Fruit fly (Drosophila melanogaster) whole organism, embryonic: ENCODE data around the gene CG33947.
A peak's percentile ranks its signal among the peaks of the same experiment; 100 is the strongest.

Source experiments
- Abd-B ChIP-seq: fragments of 200-800 bp; sonication (Bioruptor generic); optimal IDR thresholded peaks from 2 replicates; lab custom pipeline; 2018; ENCODE audit warnings: missing biosample characterization, mild to moderate bottlenecking, missing genetic modification characterization, moderate library complexity
- Asciz ChIP-seq: fragments of 200-800 bp; sonication (Bioruptor generic); optimal IDR thresholded peaks from 2 replicates; lab custom pipeline; 2017; ENCODE audit warnings: missing biosample characterization, mild to moderate bottlenecking, missing genetic modification characterization, missing genetic modification reagents
- Atf6 ChIP-seq: fragments of 200-800 bp; sonication (Bioruptor generic); IDR thresholded peaks from 2 replicates; pipeline ENCODE4 v1.3.6; 2022; ENCODE audit warnings: missing biosample characterization, missing genetic modification characterization
- CG10147 ChIP-seq: fragments of 200-800 bp; sonication (Bioruptor generic); optimal IDR thresholded peaks from 2 replicates; lab custom pipeline; 2019; ENCODE audit warnings: missing biosample characterization, mild to moderate bottlenecking, missing genetic modification characterization, moderate library complexity
- CG10321 ChIP-seq: fragments of 200-800 bp; sonication (Bioruptor generic); IDR thresholded peaks from 2 replicates; pipeline ENCODE4 v1.3.6; 2022; ENCODE audit warnings: missing biosample characterization, missing genetic modification characterization
- CG13123 ChIP-seq: fragments of 200-800 bp; sonication (Bioruptor generic); optimal IDR thresholded peaks from 2 replicates; lab custom pipeline; 2016; ENCODE audit warnings: missing biosample characterization, missing genetic modification characterization
- CG15269 ChIP-seq: fragments of 200-800 bp; sonication (Bioruptor generic); optimal IDR thresholded peaks from 2 replicates; lab custom pipeline; 2018; ENCODE audit warnings: missing biosample characterization, mild to moderate bottlenecking, missing genetic modification characterization, moderate library complexity
- CG15696 ChIP-seq: fragments of 200-800 bp; sonication (Bioruptor generic); optimal IDR thresholded peaks from 2 replicates; lab custom pipeline; 2019; ENCODE audit warnings: missing biosample characterization, mild to moderate bottlenecking, missing genetic modification characterization, moderate library complexity
- CG1602 ChIP-seq: fragments of 200-800 bp; sonication (Bioruptor generic); optimal IDR thresholded peaks from 3 replicates; lab custom pipeline; 2016; ENCODE audit warnings: missing biosample characterization, missing genetic modification characterization
- CG1603 ChIP-seq: fragments of 200-800 bp; sonication (Bioruptor generic); optimal IDR thresholded peaks from 2 replicates; lab custom pipeline; 2019; ENCODE audit warnings: missing biosample characterization, mild to moderate bottlenecking, missing genetic modification characterization, moderate library complexity
- CG16779 ChIP-seq: fragments of 200-800 bp; sonication (Bioruptor generic); IDR thresholded peaks from 2 replicates; pipeline ENCODE4 v1.3.6; 2022; ENCODE audit warnings: missing biosample characterization, missing genetic modification characterization
- CG16813 ChIP-seq: fragments of 200-800 bp; sonication (Bioruptor generic); IDR thresholded peaks from 3 replicates; pipeline ENCODE4 v1.3.6; 2022; ENCODE audit warnings: missing biosample characterization, missing genetic modification characterization; ENCODE audit not compliant: partially characterized antibody
- CG17359 ChIP-seq: fragments of 200-800 bp; sonication (Bioruptor generic); optimal IDR thresholded peaks from 3 replicates; lab custom pipeline; 2018; ENCODE audit warnings: missing biosample characterization, mild to moderate bottlenecking, missing genetic modification characterization, moderate library complexity
- CG17912 ChIP-seq: fragments of 200-800 bp; sonication (Bioruptor generic); optimal IDR thresholded peaks from 2 replicates; lab custom pipeline; 2018; ENCODE audit warnings: missing biosample characterization, mild to moderate bottlenecking, missing genetic modification characterization
- CG1792 ChIP-seq: fragments of 200-800 bp; sonication (Bioruptor generic); optimal IDR thresholded peaks from 2 replicates; lab custom pipeline; 2016; ENCODE audit warnings: missing biosample characterization, missing genetic modification characterization
- CG2120 ChIP-seq: fragments of 200-800 bp; sonication (Bioruptor generic); optimal IDR thresholded peaks from 3 replicates; lab custom pipeline; 2016; ENCODE audit warnings: missing biosample characterization, missing genetic modification characterization
- CG2678 ChIP-seq: fragments of 200-800 bp; sonication (Bioruptor generic); optimal IDR thresholded peaks from 3 replicates; lab custom pipeline; 2019; ENCODE audit warnings: missing biosample characterization, mild to moderate bottlenecking, missing genetic modification characterization, moderate library complexity
- CG2875 ChIP-seq: fragments of 200-800 bp; sonication (Bioruptor generic); optimal IDR thresholded peaks from 2 replicates; lab custom pipeline; 2017; ENCODE audit warnings: missing biosample characterization, mild to moderate bottlenecking, missing genetic modification characterization, missing genetic modification reagents
- CG31388 ChIP-seq: fragments of 200-800 bp; sonication (Bioruptor generic); optimal IDR thresholded peaks from 2 replicates; lab custom pipeline; 2016; ENCODE audit warnings: missing biosample characterization, missing genetic modification characterization
- CG3838 ChIP-seq: fragments of 200-800 bp; sonication (Bioruptor generic); optimal IDR thresholded peaks from 3 replicates; lab custom pipeline; 2016; ENCODE audit warnings: missing biosample characterization, missing genetic modification characterization
- CG5180 ChIP-seq: fragments of 200-800 bp; sonication (Bioruptor generic); optimal IDR thresholded peaks from 3 replicates; lab custom pipeline; 2017; ENCODE audit warnings: missing biosample characterization, missing genetic modification characterization, mild to moderate bottlenecking, moderate library complexity, missing genetic modification reagents
- CG5953 ChIP-seq: fragments of 200-800 bp; sonication (Bioruptor generic); IDR thresholded peaks from 2 replicates; pipeline ENCODE4 v1.3.6; 2022; ENCODE audit warnings: missing biosample characterization, missing genetic modification characterization
- CG7556 ChIP-seq: fragments of 200-800 bp; sonication (Bioruptor generic); optimal IDR thresholded peaks from 2 replicates; lab custom pipeline; 2017; ENCODE audit warnings: missing biosample characterization, mild to moderate bottlenecking, missing genetic modification characterization
- CG8290 ChIP-seq, 3 experiments: fragments of 200-800 bp; sonication (Bioruptor generic); optimal IDR thresholded peaks; 2 replicates each; lab custom pipeline; 2016 to 2019; ENCODE audit warnings: missing biosample characterization in 3 of 3, missing genetic modification characterization in 3 of 3, mild to moderate bottlenecking in 2 of 3, moderate library complexity in 1 of 3
- CG9727 ChIP-seq: fragments of 200-800 bp; sonication (Bioruptor generic); optimal IDR thresholded peaks from 3 replicates; lab custom pipeline; 2017; ENCODE audit warnings: missing biosample characterization, mild to moderate bottlenecking, missing genetic modification characterization
- Doc2 ChIP-seq: fragments of 200-800 bp; sonication (Bioruptor generic); IDR thresholded peaks from 2 replicates; pipeline ENCODE4 v1.3.6; 2022; ENCODE audit warnings: missing biosample characterization, missing genetic modification characterization
- ERR ChIP-seq: fragments of 200-800 bp; sonication (Bioruptor generic); optimal IDR thresholded peaks from 2 replicates; lab custom pipeline; 2016; ENCODE audit warnings: missing biosample characterization, missing genetic modification characterization
- Elba2 ChIP-seq: fragments of 200-800 bp; sonication (Bioruptor generic); optimal IDR thresholded peaks from 3 replicates; lab custom pipeline; 2016; ENCODE audit warnings: missing biosample characterization, missing genetic modification characterization
- Ets65A ChIP-seq: fragments of 200-800 bp; sonication (Bioruptor generic); peaks from one replicate; lab custom pipeline; 2016; ENCODE audit warnings: missing biosample characterization, missing genetic modification characterization
- MBD-R2 ChIP-seq: fragments of 200-800 bp; sonication (Bioruptor generic); IDR thresholded peaks from 2 replicates; pipeline ENCODE4 v1.3.6; 2022; ENCODE audit warnings: missing biosample characterization, missing genetic modification characterization
- Mad ChIP-seq: fragments of 200-800 bp; sonication (Bioruptor generic); optimal IDR thresholded peaks from 2 replicates; lab custom pipeline; 2016; ENCODE audit warnings: missing biosample characterization, missing genetic modification characterization
- Max ChIP-seq: fragments of 200-800 bp; sonication (Bioruptor generic); optimal IDR thresholded peaks from 2 replicates; lab custom pipeline; 2016; ENCODE audit warnings: missing biosample characterization, mild to moderate bottlenecking, missing genetic modification characterization
- Sox100B ChIP-seq: fragments of 200-800 bp; sonication (Bioruptor generic); optimal IDR thresholded peaks from 3 replicates; lab custom pipeline; 2018; ENCODE audit warnings: missing biosample characterization, mild to moderate bottlenecking, missing genetic modification characterization
- Sry-β ChIP-seq: fragments of 200-800 bp; sonication (Bioruptor generic); optimal IDR thresholded peaks from 2 replicates; lab custom pipeline; 2018; ENCODE audit warnings: missing biosample characterization, mild to moderate bottlenecking, missing genetic modification characterization, moderate library complexity
- Sry-δ ChIP-seq: fragments of 200-800 bp; sonication (Bioruptor generic); optimal IDR thresholded peaks from 2 replicates; lab custom pipeline; 2016; ENCODE audit warnings: missing biosample characterization, missing genetic modification characterization
- amos ChIP-seq: fragments of 200-800 bp; sonication (Bioruptor generic); IDR thresholded peaks from 2 replicates; pipeline ENCODE4 v1.3.6; 2022; ENCODE audit warnings: missing biosample characterization, missing genetic modification characterization; ENCODE audit not compliant: partially characterized antibody
- ash1 ChIP-seq: fragments of 200-800 bp; sonication (Bioruptor generic); optimal IDR thresholded peaks from 2 replicates; lab custom pipeline; 2018; ENCODE audit warnings: missing biosample characterization, mild to moderate bottlenecking, missing genetic modification characterization
- br ChIP-seq: fragments of >200 bp; optimal IDR thresholded peaks from 2 replicates; lab custom pipeline; 2017
- da ChIP-seq: fragments of 200-800 bp; sonication (Bioruptor generic); optimal IDR thresholded peaks from 2 replicates; lab custom pipeline; 2016; ENCODE audit warnings: missing biosample characterization, missing genetic modification characterization
- jing ChIP-seq: fragments of 200-800 bp; sonication (Bioruptor generic); optimal IDR thresholded peaks from 2 replicates; lab custom pipeline; 2018; ENCODE audit warnings: missing biosample characterization, mild to moderate bottlenecking, missing genetic modification characterization
- lab ChIP-seq: fragments of 200-800 bp; sonication (Bioruptor generic); optimal IDR thresholded peaks from 3 replicates; lab custom pipeline; 2017; ENCODE audit warnings: missing biosample characterization, missing genetic modification characterization, mild to moderate bottlenecking, moderate library complexity, missing genetic modification reagents
- lola ChIP-seq, 3 experiments: fragments of >200 bp in 2 of 3; fragments of 200-800 bp in 1 of 3; sonication (Bioruptor generic) in 1 of 3; optimal IDR thresholded peaks; 2 replicates each; lab custom pipeline; 2017 to 2019; ENCODE audit warnings: missing biosample characterization in 3 of 3, missing genetic modification characterization in 3 of 3, mild to moderate bottlenecking in 1 of 3, moderate library complexity in 1 of 3
- onecut ChIP-seq: fragments of 200-800 bp; sonication (Bioruptor generic); IDR thresholded peaks from 2 replicates; pipeline ENCODE4 v1.3.6; 2022; ENCODE audit warnings: missing biosample characterization, missing genetic modification characterization
- pho ChIP-seq: fragments of 200-800 bp; sonication (Bioruptor generic); optimal IDR thresholded peaks from 2 replicates; lab custom pipeline; 2016; ENCODE audit warnings: missing biosample characterization, missing genetic modification characterization
- pzg ChIP-seq: fragments of 200-800 bp; sonication (Bioruptor generic); optimal IDR thresholded peaks from 3 replicates; lab custom pipeline; 2018; ENCODE audit warnings: missing biosample characterization, mild to moderate bottlenecking, missing genetic modification characterization, moderate library complexity
- sc ChIP-seq, 3 experiments: fragments of >200 bp in 2 of 3; fragments of 200-800 bp in 1 of 3; sonication (Bioruptor generic) in 1 of 3; optimal IDR thresholded peaks; 2 replicates in 2 of 3; 3 replicates in 1 of 3; lab custom pipeline; 2017; ENCODE audit warnings: mild to moderate bottlenecking in 1 of 3, missing biosample characterization in 1 of 3, missing genetic modification characterization in 1 of 3, missing genetic modification reagents in 1 of 3
- ssp ChIP-seq: fragments of 200-800 bp; sonication (Bioruptor generic); IDR thresholded peaks from 2 replicates; pipeline ENCODE4 v1.3.6; 2022; ENCODE audit warnings: missing biosample characterization, missing genetic modification characterization
- stwl ChIP-seq: fragments of 200-800 bp; sonication (Bioruptor generic); optimal IDR thresholded peaks from 3 replicates; lab custom pipeline; 2018; ENCODE audit warnings: missing biosample characterization, mild to moderate bottlenecking, missing genetic modification characterization, moderate library complexity
- unc-4 ChIP-seq: fragments of 200-800 bp; sonication (Bioruptor generic); IDR thresholded peaks from 2 replicates; pipeline ENCODE4 v1.3.6; 2022; ENCODE audit warnings: missing biosample characterization, missing genetic modification characterization; ENCODE audit not compliant: partially characterized antibody

Gene CG33947

dm6 chr3L:11119901-11120418, 23.7 kb downstream of the CG33947 start (continued):
- TF ChIP-seq da (no peak), MBD-R2 (GFP tag; lab: Robert Waterston, UW) (no peak), CG5953 (no peak), onecut (GFP tag; lab: Robert Waterston, UW) (0 out of 2 replicates have a peak, but pooled peaks have one; percentile 5), CG3838 (GFP tag; lab: Kevin White, UChicago) (no peak), CG1602 (GFP tag; lab: Kevin White, UChicago) (no peak), CG16779 (GFP tag; lab: Robert Waterston, UW) (no peak), CG17359 (tag; lab: Kevin White, UChicago) (peak; percentile 40), CG2120 (GFP tag; lab: Kevin White, UChicago) (no peak), CG2678 (tag; lab: Kevin White, UChicago) (peak; percentile 53), CG15269 (tag; lab: Kevin White, UChicago) (no peak), Atf6 (GFP tag; lab: Robert Waterston, UW) (peak; percentile 59; the same call in 1 of the 2 replicates), CG9727 (GFP tag; lab: Kevin White, UChicago) (peak; percentile 12), Asciz (GFP tag; lab: Kevin White, UChicago) (peak; percentile 20), jing (GFP tag; lab: Kevin White, UChicago) (no peak), ERR (no peak), CG5180 (GFP tag; lab: Kevin White, UChicago) (peak; percentile 31), unc-4 (GFP tag; lab: Robert Waterston, UW) (no peak), lola (GFP tag; optimal IDR thresholded peaks at IDR 0.05; lab: Kevin White, UChicago) (peak in 1 of 3 experiments; percentile 62), Max (no peak), ash1 (GFP tag; lab: Kevin White, UChicago) (peak; percentile 66), CG10321 (GFP tag; lab: Robert Waterston, UW) (no peak), CG16813 (GFP tag; lab: Robert Waterston, UW) (no peak), CG7556 (GFP tag; lab: Kevin White, UChicago) (no peak), Sry-δ (GFP tag; lab: Kevin White, UChicago) (no peak), CG2875 (peak; percentile 35), Mad (peak; percentile 11), Doc2 (no peak), CG8290 (GFP tag; optimal IDR thresholded peaks at IDR 0.05; lab: Kevin White, UChicago) (no peak), CG8290 (tag; optimal IDR thresholded peaks at IDR 0.05; lab: Kevin White, UChicago) (peak in 1 of 2 experiments; percentile 78), ssp (GFP tag; lab: Robert Waterston, UW) (no peak), Sox100B (GFP tag; lab: Kevin White, UChicago) (peak; percentile 10), CG1792 (GFP tag; lab: Kevin White, UChicago) (no peak), Sry-β (GFP tag; lab: Kevin White, UChicago) (no peak), lab (GFP tag; lab: Kevin White, UChicago) (peak; percentile 83), CG15696 (tag; lab: Kevin White, UChicago) (peak; percentile 26), CG17912 (GFP tag; lab: Kevin White, UChicago) (peak; percentile 5), stwl (tag; lab: Kevin White, UChicago) (no peak), CG13123 (GFP tag; lab: Kevin White, UChicago) (no peak), pho (GFP tag; lab: Kevin White, UChicago) (no peak), CG1603 (tag; lab: Kevin White, UChicago) (peak; percentile 41), Elba2 (peak; percentile 51), br (lab: Kevin White, UChicago) (no peak), CG10147 (peak; percentile 56), sc (optimal IDR thresholded peaks at IDR 0.05; lab: Kevin White, UChicago) (no peak), sc (GFP tag; optimal IDR thresholded peaks at IDR 0.05; lab: Kevin White, UChicago) (peak; percentile 42), Abd-B (GFP tag; lab: Kevin White, UChicago) (no peak), Ets65A (GFP tag; lab: Kevin White, UChicago) (no peak), CG31388 (GFP tag; lab: Kevin White, UChicago) (no peak), amos (no peak; the same call in 1 of the 2 replicates), pzg (GFP tag; lab: Kevin White, UChicago) (peak; percentile 8)
